Worm (Caenorhabditis elegans) whole organism, L1 larva: ENCODE measurements around the gene ptr-9.

ENCODE experiments used
- C16A3.4 ChIP-seq: fragments of 150-350 bp; optimal IDR thresholded peaks from 2 replicates; lab custom pipeline; 2014; ENCODE audit warnings: missing biosample characterization, missing genetic modification characterization
- F16B12.6 ChIP-seq: fragments of 150-350 bp; optimal IDR thresholded peaks from 2 replicates; lab custom pipeline; 2014; ENCODE audit warnings: missing biosample characterization, missing genetic modification characterization
- alr-1 ChIP-seq: fragments of 200-800 bp; sonication (Bioruptor generic); optimal IDR thresholded peaks from 2 replicates; lab custom pipeline; 2018; ENCODE audit warnings: borderline replicate concordance, mild to moderate bottlenecking, missing genetic modification characterization, missing compliant biosample characterization
- aly-2 ChIP-seq: fragments of 150-350 bp; optimal IDR thresholded peaks from 2 replicates; lab custom pipeline; 2014; ENCODE audit warnings: missing biosample characterization, missing genetic modification characterization
- ama-1 ChIP-seq: fragments of 150-350 bp; optimal IDR thresholded peaks from 2 replicates; lab custom pipeline; 2014
- ceh-88 ChIP-seq: fragments of 200-800 bp; sonication (Bioruptor generic); IDR thresholded peaks from 2 replicates; pipeline ENCODE4 v1.3.6; 2022; ENCODE audit warnings: missing genetic modification characterization, missing compliant biosample characterization
- dpl-1 ChIP-seq, 3 experiments: fragments of 150-350 bp in 2 of 3; sonication (generic microtip) in 1 of 3; optimal IDR thresholded peaks; 2 replicates each; lab custom pipeline; 2014 to 2017; ENCODE audit warnings: missing biosample characterization in 3 of 3, missing genetic modification characterization in 3 of 3, missing genetic modification reagents in 3 of 3
- dsc-1 ChIP-seq: sonication (generic microtip); optimal IDR thresholded peaks from 2 replicates; lab custom pipeline; 2016; ENCODE audit warnings: mild to moderate bottlenecking, missing genetic modification characterization, missing compliant biosample characterization
- efl-1 ChIP-seq, 4 experiments: fragments of 150-350 bp; optimal IDR thresholded peaks in 3 of 4; peaks in 1 of 4; 1 replicate in 1 of 4; 2 replicates in 3 of 4; lab custom pipeline; 2014; ENCODE audit warnings: missing biosample characterization in 2 of 4, missing genetic modification characterization in 2 of 4, missing genetic modification reagents in 2 of 4
- egl-27 ChIP-seq, 2 experiments: fragments of 150-350 bp in 1 of 2; sonication (generic microtip); optimal IDR thresholded peaks; 3 replicates each; lab custom pipeline; 2017 to 2018; ENCODE audit warnings: missing biosample characterization in 2 of 2, missing genetic modification characterization in 2 of 2, missing genetic modification reagents in 2 of 2
- elt-2 ChIP-seq: sonication (generic microtip); optimal IDR thresholded peaks from 2 replicates; lab custom pipeline; 2016; ENCODE audit warnings: missing genetic modification characterization, mild to moderate bottlenecking, inconsistent platforms, missing compliant biosample characterization, missing genetic modification reagents
- fkh-10 ChIP-seq: sonication (generic microtip); optimal IDR thresholded peaks from 2 replicates; lab custom pipeline; 2017; ENCODE audit warnings: missing biosample characterization, missing genetic modification reagents, missing genetic modification characterization
- fkh-4 ChIP-seq: sonication (generic microtip); optimal IDR thresholded peaks from 2 replicates; lab custom pipeline; 2016; ENCODE audit warnings: missing compliant biosample characterization, missing genetic modification characterization, borderline replicate concordance
- fkh-8 ChIP-seq: sonication (generic microtip); optimal IDR thresholded peaks from 2 replicates; lab custom pipeline; 2016; ENCODE audit warnings: mild to moderate bottlenecking, missing genetic modification characterization, missing compliant biosample characterization
- fos-1 ChIP-seq: fragments of 150-350 bp; optimal IDR thresholded peaks from 2 replicates; lab custom pipeline; 2014; ENCODE audit warnings: missing biosample characterization, missing genetic modification characterization
- grh-1 ChIP-seq: fragments of 200-800 bp; sonication (Bioruptor generic); IDR thresholded peaks from 2 replicates; pipeline ENCODE4 v1.3.6; 2022; ENCODE audit warnings: missing genetic modification reagents, missing genetic modification characterization, missing compliant biosample characterization
- hlh-17 ChIP-seq: fragments of 200-800 bp; sonication (Bioruptor generic); optimal IDR thresholded peaks from 2 replicates; lab custom pipeline; 2018; ENCODE audit warnings: missing genetic modification characterization, mild to moderate bottlenecking, missing compliant biosample characterization, moderate library complexity, borderline replicate concordance
- hpl-2 ChIP-seq: fragments of 150-350 bp; optimal IDR thresholded peaks from 2 replicates; lab custom pipeline; 2014; ENCODE audit warnings: missing biosample characterization, missing genetic modification reagents, missing genetic modification characterization
- isw-1 ChIP-seq: fragments of 200-800 bp; sonication (Bioruptor generic); IDR thresholded peaks from 2 replicates; pipeline ENCODE4 v1.3.6; 2022; ENCODE audit warnings: missing genetic modification characterization, missing compliant biosample characterization
- jun-1 ChIP-seq: fragments of 150-350 bp; optimal IDR thresholded peaks from 2 replicates; lab custom pipeline; 2014; ENCODE audit warnings: missing biosample characterization, missing genetic modification reagents, missing genetic modification characterization
- lin-13 ChIP-seq: fragments of 150-350 bp; optimal IDR thresholded peaks from 2 replicates; lab custom pipeline; 2014; ENCODE audit warnings: missing biosample characterization, missing genetic modification reagents, missing genetic modification characterization
- lin-14 ChIP-seq: fragments of 200-800 bp; sonication (Bioruptor generic); optimal IDR thresholded peaks from 2 replicates; lab custom pipeline; 2018; ENCODE audit warnings: mild to moderate bottlenecking, missing genetic modification characterization, moderate library complexity, missing compliant biosample characterization
- lin-39 ChIP-seq: fragments of 150-350 bp; optimal IDR thresholded peaks from 2 replicates; lab custom pipeline; 2014; ENCODE audit warnings: missing biosample characterization, missing genetic modification reagents, missing genetic modification characterization
- mdl-1 ChIP-seq, 2 experiments: fragments of 150-350 bp; optimal IDR thresholded peaks; 2 replicates each; lab custom pipeline; 2014 to 2017; ENCODE audit warnings: missing biosample characterization in 2 of 2, missing genetic modification characterization in 2 of 2, inconsistent platforms in 1 of 2
- mef-2 ChIP-seq: fragments of 150-350 bp; optimal IDR thresholded peaks from 2 replicates; lab custom pipeline; 2014; ENCODE audit warnings: missing biosample characterization, missing genetic modification characterization
- mep-1 ChIP-seq: fragments of 150-350 bp; optimal IDR thresholded peaks from 2 replicates; lab custom pipeline; 2014; ENCODE audit warnings: missing biosample characterization, missing genetic modification characterization
- nhr-11 ChIP-seq: fragments of 150-350 bp; optimal IDR thresholded peaks from 2 replicates; lab custom pipeline; 2014; ENCODE audit warnings: missing biosample characterization, missing genetic modification characterization
- nhr-12 ChIP-seq: sonication (generic microtip); optimal IDR thresholded peaks from 2 replicates; lab custom pipeline; 2017; ENCODE audit warnings: missing biosample characterization, missing genetic modification characterization
- nhr-20 ChIP-seq: sonication (generic microtip); optimal IDR thresholded peaks from 2 replicates; lab custom pipeline; 2016; ENCODE audit warnings: mild to moderate bottlenecking, missing genetic modification characterization, missing compliant biosample characterization
- nhr-28 ChIP-seq: fragments of 150-350 bp; optimal IDR thresholded peaks from 2 replicates; lab custom pipeline; 2014; ENCODE audit warnings: missing biosample characterization, missing genetic modification characterization
- nhr-47 ChIP-seq: sonication (generic microtip); optimal IDR thresholded peaks from 2 replicates; lab custom pipeline; 2016; ENCODE audit warnings: mild to moderate bottlenecking, missing genetic modification characterization, moderate library complexity, missing compliant biosample characterization
- nhr-77 ChIP-seq: fragments of 150-350 bp; optimal IDR thresholded peaks from 2 replicates; lab custom pipeline; 2014; ENCODE audit warnings: missing biosample characterization, missing genetic modification characterization
- nhr-84 ChIP-seq: sonication (generic microtip); optimal IDR thresholded peaks from 2 replicates; lab custom pipeline; 2017; ENCODE audit warnings: missing biosample characterization, missing genetic modification characterization
- pag-3 ChIP-seq: sonication (generic microtip); optimal IDR thresholded peaks from 2 replicates; lab custom pipeline; 2017; ENCODE audit warnings: missing genetic modification characterization, mild to moderate bottlenecking, missing compliant biosample characterization, antibody characterized with exemption, borderline replicate concordance; ENCODE audit not compliant: insufficient read depth
- pax-3 ChIP-seq: fragments of 200-800 bp; sonication (Bioruptor generic); optimal IDR thresholded peaks from 2 replicates; lab custom pipeline; 2018; ENCODE audit warnings: mild to moderate bottlenecking, missing genetic modification characterization, moderate library complexity, missing compliant biosample characterization
- pqm-1 ChIP-seq: sonication (generic microtip); optimal IDR thresholded peaks from 3 replicates; lab custom pipeline; 2017; ENCODE audit warnings: missing biosample characterization, missing genetic modification characterization
- rnt-1 ChIP-seq: sonication (generic microtip); optimal IDR thresholded peaks from 2 replicates; lab custom pipeline; 2016; ENCODE audit warnings: mild to moderate bottlenecking, missing genetic modification characterization, moderate library complexity, missing compliant biosample characterization
- snu-23 ChIP-seq: sonication (generic microtip); optimal IDR thresholded peaks from 2 replicates; lab custom pipeline; 2016; ENCODE audit warnings: missing genetic modification characterization, missing compliant biosample characterization
- sox-4 ChIP-seq: sonication (generic microtip); optimal IDR thresholded peaks from 2 replicates; lab custom pipeline; 2016; ENCODE audit warnings: missing genetic modification characterization, missing compliant biosample characterization
- sup-37 ChIP-seq: fragments of 200-800 bp; sonication (Bioruptor generic); optimal IDR thresholded peaks from 2 replicates; lab custom pipeline; 2018; ENCODE audit warnings: mild to moderate bottlenecking, missing genetic modification characterization, missing compliant biosample characterization
- swsn-7 ChIP-seq: sonication (generic microtip); optimal IDR thresholded peaks from 2 replicates; lab custom pipeline; 2016; ENCODE audit warnings: missing genetic modification characterization, missing compliant biosample characterization
- tbx-2 ChIP-seq: sonication (generic microtip); optimal IDR thresholded peaks from 2 replicates; lab custom pipeline; 2016; ENCODE audit warnings: missing genetic modification characterization, missing compliant biosample characterization
- tlp-1 ChIP-seq: fragments of 150-350 bp; optimal IDR thresholded peaks from 2 replicates; lab custom pipeline; 2014; ENCODE audit warnings: missing biosample characterization, missing genetic modification characterization
- unc-30 ChIP-seq: sonication (generic microtip); optimal IDR thresholded peaks from 2 replicates; lab custom pipeline; 2017; ENCODE audit warnings: missing biosample characterization, missing genetic modification characterization
- unc-62 ChIP-seq: fragments of 150-350 bp; optimal IDR thresholded peaks from 2 replicates; lab custom pipeline; 2014; ENCODE audit warnings: missing biosample characterization, missing genetic modification reagents, missing genetic modification characterization
- vab-15 ChIP-seq: sonication (generic microtip); optimal IDR thresholded peaks from 2 replicates; lab custom pipeline; 2017; ENCODE audit warnings: missing genotype, mild to moderate bottlenecking, missing genetic modification characterization, missing compliant biosample characterization
- zip-4 ChIP-seq: fragments of 200-800 bp; sonication (Bioruptor generic); optimal IDR thresholded peaks from 2 replicates; lab custom pipeline; 2018; ENCODE audit warnings: mild to moderate bottlenecking, missing genetic modification characterization, moderate library complexity, missing compliant biosample characterization

Gene ptr-9

ce11 chrIII:9173239-9173638 lies 11.8 kb upstream of the ptr-9 start (continued):
- TF ChIP-seq fkh-10 (GFP tag; lab: Kevin White, UChicago) (no peak), snu-23 (GFP tag; lab: Kevin White, UChicago) (no peak)
- TF ChIP-seq, all 84 proteins: peak for 4

ce11 chrIII:9172702-9173101 lies 11.2 kb upstream of the ptr-9 start, which contains the start of gene ina-1:
TSS of gene ina-1 (minus strand) at chrIII:9172802.
- TF ChIP-seq mep-1 (tag; lab: Kevin White, UChicago): no peak
- no peak for TF ChIP-seq snu-23 (GFP tag; lab: Kevin White, UChicago)
- no peak for TF ChIP-seq nhr-20 (tag; lab: Kevin White, UChicago)
- no peak for TF ChIP-seq tbx-2 (tag; lab: Kevin White, UChicago)
- no peak for TF ChIP-seq nhr-47
- TF ChIP-seq tlp-1 (tag; lab: Kevin White, UChicago): no peak
- no peak for TF ChIP-seq fkh-4 (tag; lab: Kevin White, UChicago)
- no peak for TF ChIP-seq elt-2 (tag; lab: Kevin White, UChicago)
- TF ChIP-seq fos-1 (tag; lab: Kevin White, UChicago): no peak
- no peak for TF ChIP-seq grh-1 (GFP tag; lab: Robert Waterston, UW)
- no peak for TF ChIP-seq jun-1 (tag; lab: Kevin White, UChicago)
- TF ChIP-seq ama-1: no peak
- no peak for TF ChIP-seq mdl-1 (tag; optimal IDR thresholded peaks at IDR 0.05; lab: Kevin White, UChicago)
- TF ChIP-seq F16B12.6 (tag; lab: Kevin White, UChicago): no peak
- TF ChIP-seq nhr-84 (tag; lab: Kevin White, UChicago): no peak
- no peak for TF ChIP-seq lin-14 (GFP tag; lab: Kevin White, UChicago)
- TF ChIP-seq zip-4 (GFP tag; lab: Kevin White, UChicago): no peak
- TF ChIP-seq pag-3 (tag; lab: Kevin White, UChicago): no peak
- TF ChIP-seq lin-13 (GFP tag; lab: Kevin White, UChicago): no peak
- TF ChIP-seq ceh-88 (GFP tag; lab: Robert Waterston, UW): no peak
- TF ChIP-seq, all 84 proteins: peak for 0

- no peak for TF ChIP-seq pag-3 (tag; lab: Kevin White, UChicago)
- no peak for TF ChIP-seq dpl-1 (GFP tag; optimal IDR thresholded peaks at IDR 0.05; lab: Kevin White, UChicago)
- no peak for TF ChIP-seq nhr-77
- TF ChIP-seq aly-2: no peak
- no peak for TF ChIP-seq hpl-2 (GFP tag; lab: Kevin White, UChicago)
- TF ChIP-seq nhr-28 (tag; lab: Kevin White, UChicago): no peak
- TF ChIP-seq fkh-8 (tag; lab: Kevin White, UChicago): peak; percentile 44
- TF ChIP-seq egl-27 (tag; optimal IDR thresholded peaks at IDR 0.05; lab: Kevin White, UChicago): no peak
- TF ChIP-seq fkh-10 (GFP tag; lab: Kevin White, UChicago): no peak
- TF ChIP-seq C16A3.4 (tag; lab: Kevin White, UChicago): no peak
- no peak for TF ChIP-seq zip-4 (GFP tag; lab: Kevin White, UChicago)
- TF ChIP-seq swsn-7 (tag; lab: Kevin White, UChicago): no peak
- no peak for TF ChIP-seq pqm-1 (tag; lab: Kevin White, UChicago)
- TF ChIP-seq pax-3 (tag; lab: Kevin White, UChicago): peak; percentile 58
- no peak for TF ChIP-seq alr-1 (tag; lab: Kevin White, UChicago)
- peak; percentile 38 for TF ChIP-seq sox-4 (tag; lab: Kevin White, UChicago)
- no peak for TF ChIP-seq rnt-1 (tag; lab: Kevin White, UChicago)
- no peak for TF ChIP-seq nhr-84 (tag; lab: Kevin White, UChicago)
- no peak for TF ChIP-seq unc-62
- TF ChIP-seq sup-37 (GFP tag; lab: Kevin White, UChicago): no peak
- no peak for TF ChIP-seq isw-1 (GFP tag; lab: Robert Waterston, UW)
- TF ChIP-seq efl-1 (optimal IDR thresholded peaks at IDR 0.05; lab: Kevin White, UChicago): no peak
- TF ChIP-seq efl-1 (GFP tag; optimal IDR thresholded peaks at IDR 0.05 in 1 of 2; lab: Kevin White, UChicago): peak in 1 of 2 experiments; percentile 69
- TF ChIP-seq vab-15 (tag; lab: Kevin White, UChicago): no peak
- TF ChIP-seq mef-2 (tag; lab: Kevin White, UChicago): no peak
- no peak for TF ChIP-seq nhr-11 (tag; lab: Kevin White, UChicago)
- no peak for TF ChIP-seq hlh-17 (GFP tag; lab: Kevin White, UChicago)
- TF ChIP-seq F16B12.6 (tag; lab: Kevin White, UChicago): no peak
- no peak for TF ChIP-seq unc-30 (tag; lab: Kevin White, UChicago)
- TF ChIP-seq dsc-1: peak; percentile 83
- no peak for TF ChIP-seq lin-39 (tag; lab: Kevin White, UChicago)
- TF ChIP-seq nhr-12: no peak
Measured at ce11 chrIII:9162634-9163118, 1.2 kb upstream of the ptr-9 start, which contains the start of gene dgk-3. TSS of gene dgk-3 (plus strand) at chrIII:9163068.
